Worm (Caenorhabditis elegans): ENCODE data around the gene C44B7.7.
A peak's percentile ranks its signal among the peaks of the same experiment; 100 is the strongest.

C44B7.7 gene

ce11 chrII:6880067-6880466 is at the start of gene C44B7.7:
Gene C44B7.7, minus strand, starts transcription at chrII:6880167.
- no peak for TF ChIP-seq F44E2.7 (GFP tag; IDR thresholded peaks at IDR 0.05)
- no peak for TF ChIP-seq mxl-2 (GFP tag; conservative IDR thresholded peaks at IDR 0.05)
- no peak for TF ChIP-seq zip-11 (GFP tag; IDR thresholded peaks at IDR 0.05)
- no peak for TF ChIP-seq F49E8.2 (tag; optimal IDR thresholded peaks at IDR 0.05; ENCODE audit: borderline replicate concordance)
- no peak for TF ChIP-seq nhr-41 (GFP tag; IDR thresholded peaks at IDR 0.05)
- TF ChIP-seq lin-13 (GFP tag; optimal IDR thresholded peaks at IDR 0.05) = no peak
- TF ChIP-seq lsy-2 (tag; optimal IDR thresholded peaks at IDR 0.05) = no peak
- no peak for TF ChIP-seq madf-5 (GFP tag; IDR thresholded peaks at IDR 0.05)
- TF ChIP-seq ZK546.5 (tag; optimal IDR thresholded peaks at IDR 0.05) = no peak
- no peak for TF ChIP-seq hlh-11 (tag; optimal IDR thresholded peaks at IDR 0.05)
- TF ChIP-seq fkh-10 (GFP tag; optimal IDR thresholded peaks at IDR 0.05) = no peak
- TF ChIP-seq ceh-20 (GFP tag; IDR thresholded peaks at IDR 0.05) = no peak
- no peak for TF ChIP-seq hmg-1.1 (GFP tag; IDR thresholded peaks at IDR 0.05)
- no peak for TF ChIP-seq arid-1 (GFP tag; conservative IDR thresholded peaks at IDR 0.05)
- TF ChIP-seq unc-39 (tag; optimal IDR thresholded peaks at IDR 0.05) = no peak
- no peak for TF ChIP-seq dmd-9 (GFP tag; IDR thresholded peaks at IDR 0.05)

- TF ChIP-seq nhr-28 (tag; optimal IDR thresholded peaks at IDR 0.05) (peak; percentile 33), ceh-82 (tag; optimal IDR thresholded peaks at IDR 0.05) (no peak), hlh-11 (tag; optimal IDR thresholded peaks at IDR 0.05) (peak; percentile 61), mdl-1 (tag; optimal IDR thresholded peaks at IDR 0.05) (peak in 1 of 2 experiments; percentile 34), R02D3.7 (tag; optimal IDR thresholded peaks at IDR 0.05) (no peak), nhr-11 (tag; optimal IDR thresholded peaks at IDR 0.05) (no peak), pha-4 (GFP tag; IDR thresholded peaks at IDR 0.05) (no peak), pha-4 (tag; optimal IDR thresholded peaks at IDR 0.05) (peak; percentile 38), nhr-41 (GFP tag; IDR thresholded peaks at IDR 0.05) (no peak), vab-7 (GFP tag; IDR thresholded peaks at IDR 0.05) (no peak), lsy-2 (tag; optimal IDR thresholded peaks at IDR 0.05) (peak in 1 of 2 experiments; percentile 70), rbr-2 (tag; optimal IDR thresholded peaks at IDR 0.05) (peak; percentile 16), ztf-7 (tag; optimal IDR thresholded peaks at IDR 0.05) (peak; percentile 51), ceh-28 (tag; optimal IDR thresholded peaks at IDR 0.05) (no peak), lir-3 (tag; optimal IDR thresholded peaks at IDR 0.05) (no peak), F49E8.2 (tag; optimal IDR thresholded peaks at IDR 0.05; ENCODE audit: borderline replicate concordance) (no peak), ceh-62 (tag; optimal IDR thresholded peaks at IDR 0.05) (no peak), egl-27 (tag; optimal IDR thresholded peaks at IDR 0.05) (no peak), dve-1 (tag; optimal IDR thresholded peaks at IDR 0.05; ENCODE audit: insufficient read depth) (peak; percentile 56), snpc-4 (tag; optimal IDR thresholded peaks at IDR 0.05) (no peak), hlh-30 (tag; optimal IDR thresholded peaks at IDR 0.05; ENCODE audit: insufficient read depth) (peak; percentile 96), mep-1 (tag; optimal IDR thresholded peaks at IDR 0.05) (peak; percentile 57), lin-29 (GFP tag; IDR thresholded peaks at IDR 0.05) (no peak), cey-2 (tag; optimal IDR thresholded peaks at IDR 0.05; ENCODE audit: borderline replicate concordance, insufficient read depth) (no peak), nhr-76 (tag; optimal IDR thresholded peaks at IDR 0.05) (no peak), skn-1 (tag; optimal IDR thresholded peaks at IDR 0.05) (no peak), snpc-1.2 (GFP tag; IDR thresholded peaks at IDR 0.05) (no peak), unc-62 (GFP tag; optimal IDR thresholded peaks at IDR 0.05 in 1 of 2) (peak in 1 of 2 experiments; percentile 50), unc-62 (tag; optimal IDR thresholded peaks at IDR 0.05) (no peak), daf-16 (GFP tag; optimal IDR thresholded peaks at IDR 0.05) (no peak), daf-16 (tag; optimal IDR thresholded peaks at IDR 0.05) (peak; percentile 41), dmd-6 (GFP tag; IDR thresholded peaks at IDR 0.05) (0 out of 2 replicates have a peak, but pooled peaks have one; percentile 28), mes-2 (tag; optimal IDR thresholded peaks at IDR 0.05; ENCODE audit: poor library complexity, severe bottlenecking) (peak; percentile 44), ceh-32 (tag; optimal IDR thresholded peaks at IDR 0.05; ENCODE audit: poor library complexity) (no peak), lin-1 (GFP tag; IDR thresholded peaks at IDR 0.05) (0 out of 2 replicates have a peak, but pooled peaks have one; percentile 13), lin-13 (GFP tag; optimal IDR thresholded peaks at IDR 0.05) (no peak)
Observed at ce11 chrII:6928416-6928815, 48.4 kb upstream of the C44B7.7 start, which contains the start of gene flcn-1. Gene flcn-1, plus strand, starts transcription at chrII:6928763.
